In the genomic region with DNA sequence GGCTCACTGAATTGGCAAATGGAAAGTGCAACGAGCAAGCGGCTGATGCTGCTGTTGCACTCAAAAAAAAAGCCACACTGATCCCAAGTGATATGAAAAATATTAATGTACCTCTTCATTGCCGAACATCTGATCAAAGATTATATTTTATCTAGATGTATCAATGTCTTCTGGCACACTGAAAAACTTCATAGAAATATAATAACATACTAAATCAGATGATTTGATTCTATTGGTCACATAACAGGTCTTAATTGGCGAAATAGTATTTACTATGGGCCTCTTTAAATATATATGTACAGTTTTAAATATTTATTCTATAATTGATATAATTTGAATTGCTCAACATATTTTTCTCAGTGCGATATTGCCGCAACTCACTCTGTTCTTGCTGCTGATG, we compare ENCODE assay signal across 3 fruit fly cellular contexts.
A peak's percentile ranks its signal among the peaks of the same experiment; 100 is the strongest.
TF ChIP-seq lines count a peak whose summit lies in the region.

No protein-coding gene starts in this region.

- TF ChIP-seq CTCF in whole organism, embryonic (GFP tag; optimal IDR thresholded peaks at IDR 0.05; lab: Kevin White, UChicago): no peak

TF ChIP-seq in whole organism, embryonic, 481 proteins besides CTCF, POLR2A, EP300 and RAD21:
- TF ChIP-seq bsh (GFP tag; optimal IDR thresholded peaks at IDR 0.05; lab: Kevin White, UChicago) (peak; percentile 34 to 58), Ets65A (GFP tag; lab: Kevin White, UChicago) (no peak), Fer2 (tag; optimal IDR thresholded peaks at IDR 0.05; lab: Kevin White, UChicago) (no peak), CG31441 (GFP tag; IDR thresholded peaks at IDR 0.05; lab: Robert Waterston, UW) (0 out of 2 replicates have a peak, but pooled peaks have one; percentile 14), Oli (tag; optimal IDR thresholded peaks at IDR 0.05; lab: Kevin White, UChicago) (peak; percentile 1), gem (tag; optimal IDR thresholded peaks at IDR 0.05; lab: Kevin White, UChicago) (peak; percentile 27), phol (tag; optimal IDR thresholded peaks at IDR 0.05; lab: Kevin White, UChicago) (peak; percentile 2), Drgx (GFP tag; IDR thresholded peaks at IDR 0.05; lab: Robert Waterston, UW) (peak; percentile 51; the same call in 1 of the 2 replicates), Blimp-1 (GFP tag; optimal IDR thresholded peaks at IDR 0.05; lab: Kevin White, UChicago) (peak; percentile 19), Sox102F (GFP tag; optimal IDR thresholded peaks at IDR 0.05; lab: Kevin White, UChicago) (peak; percentile 36), CG13296 (GFP tag; optimal IDR thresholded peaks at IDR 0.05; lab: Kevin White, UChicago) (no peak), CG11504 (tag; optimal IDR thresholded peaks at IDR 0.05; lab: Kevin White, UChicago) (peak; percentile 6), CG10979 (tag; optimal IDR thresholded peaks at IDR 0.05; lab: Kevin White, UChicago) (peak; percentile 6)

TF ChIP-seq in whole organism, prepupa, 60 proteins besides CTCF, POLR2A, EP300 and RAD21 (continues in another document):
- TF ChIP-seq CG9139 (GFP tag; optimal IDR thresholded peaks at IDR 0.05; lab: Kevin White, UChicago) (no peak), CG3032 (tag; optimal IDR thresholded peaks at IDR 0.05; lab: Kevin White, UChicago) (peak; percentile 3), spab (GFP tag; optimal IDR thresholded peaks at IDR 0.05; lab: Kevin White, UChicago) (no peak), salr (GFP tag; optimal IDR thresholded peaks at IDR 0.05; lab: Kevin White, UChicago) (peak in 1 of 2 experiments; percentile 71), cyc (GFP tag; optimal IDR thresholded peaks at IDR 0.05; lab: Kevin White, UChicago) (no peak), vri (GFP tag; optimal IDR thresholded peaks at IDR 0.05; lab: Kevin White, UChicago) (no peak), CG6276 (GFP tag; optimal IDR thresholded peaks at IDR 0.05; lab: Kevin White, UChicago) (peak; percentile 65), CG3919 (GFP tag; optimal IDR thresholded peaks at IDR 0.05; lab: Kevin White, UChicago) (peak; percentile 52), acj6 (GFP tag; optimal IDR thresholded peaks at IDR 0.05; lab: Kevin White, UChicago) (peak; percentile 61), Eip75B (GFP tag; optimal IDR thresholded peaks at IDR 0.05; lab: Kevin White, UChicago) (peak; percentile 22), CG15336 (GFP tag; IDR thresholded peaks at IDR 0.05; lab: Robert Waterston, UW) (peak; percentile 52), Gug (GFP tag; IDR thresholded peaks at IDR 0.05; lab: Robert Waterston, UW) (no peak), CG7368 (GFP tag; optimal IDR thresholded peaks at IDR 0.05; lab: Kevin White, UChicago) (no peak), CG6854 (GFP tag; optimal IDR thresholded peaks at IDR 0.05; lab: Kevin White, UChicago) (no peak), Sox14 (GFP tag; optimal IDR thresholded peaks at IDR 0.05; lab: Kevin White, UChicago) (peak; percentile 38), CG31627 (GFP tag; optimal IDR thresholded peaks at IDR 0.05; lab: Kevin White, UChicago) (no peak), Blimp-1 (GFP tag; optimal IDR thresholded peaks at IDR 0.05; lab: Kevin White, UChicago) (no peak), Met (GFP tag; optimal IDR thresholded peaks at IDR 0.05; lab: Kevin White, UChicago) (no peak), fd85E (GFP tag; optimal IDR thresholded peaks at IDR 0.05; lab: Kevin White, UChicago) (no peak), topi (GFP tag; optimal IDR thresholded peaks at IDR 0.05; lab: Kevin White, UChicago) (no peak), Ets96B (tag; optimal IDR thresholded peaks at IDR 0.05; lab: Kevin White, UChicago) (peak; percentile 1), dsx (GFP tag; optimal IDR thresholded peaks at IDR 0.05; lab: Kevin White, UChicago; ENCODE audit: poor library complexity, severe bottlenecking) (no peak), Lpt (GFP tag; optimal IDR thresholded peaks at IDR 0.05; lab: Kevin White, UChicago) (peak; percentile 42), Sox15 (GFP tag; optimal IDR thresholded peaks at IDR 0.05; lab: Kevin White, UChicago) (no peak), lz (GFP tag; optimal IDR thresholded peaks at IDR 0.05; lab: Kevin White, UChicago) (no peak), Hr38 (GFP tag; optimal IDR thresholded peaks at IDR 0.05; lab: Kevin White, UChicago) (no peak), Eip93F (GFP tag; optimal IDR thresholded peaks at IDR 0.05; lab: Kevin White, UChicago) (no peak), net (GFP tag; optimal IDR thresholded peaks at IDR 0.05; lab: Kevin White, UChicago) (peak; percentile 37), CG8632 (GFP tag; optimal IDR thresholded peaks at IDR 0.05; lab: Kevin White, UChicago) (no peak), achi (GFP tag; optimal IDR thresholded peaks at IDR 0.05; lab: Kevin White, UChicago) (peak; percentile 63), svp (GFP tag; lab: Kevin White, UChicago) (no peak), dac (GFP tag; optimal IDR thresholded peaks at IDR 0.05; lab: Kevin White, UChicago) (peak; percentile 4), Hr39 (GFP tag; optimal IDR thresholded peaks at IDR 0.05; lab: Kevin White, UChicago) (no peak), CG6163 (GFP tag; IDR thresholded peaks at IDR 0.05; lab: Robert Waterston, UW) (0 out of 3 replicates have a peak, but pooled peaks have one; percentile 12), Sox102F (GFP tag; optimal IDR thresholded peaks at IDR 0.05; lab: Kevin White, UChicago) (no peak), Eip78C (GFP tag; lab: Kevin White, UChicago) (peak; percentile 76), fkh (GFP tag; optimal IDR thresholded peaks at IDR 0.05; lab: Kevin White, UChicago) (no peak), CG6792 (GFP tag; optimal IDR thresholded peaks at IDR 0.05; lab: Kevin White, UChicago) (no peak)

TF ChIP-seq in whole organism, pupa, 21 proteins besides CTCF, POLR2A, EP300 and RAD21:
- no peak for TF ChIP-seq CG13204 (GFP tag; optimal IDR thresholded peaks at IDR 0.05; lab: Kevin White, UChicago)
- peak; percentile 84 for TF ChIP-seq CG8301 (tag; optimal IDR thresholded peaks at IDR 0.05; lab: Kevin White, UChicago)
- no peak for TF ChIP-seq rn (GFP tag; IDR thresholded peaks at IDR 0.05; lab: Robert Waterston, UW)
- 0 out of 2 replicates have a peak, but pooled peaks have one; percentile 15 for TF ChIP-seq CG32121 (GFP tag; IDR thresholded peaks at IDR 0.05; lab: Robert Waterston, UW)
- no peak for TF ChIP-seq D1 (tag; optimal IDR thresholded peaks at IDR 0.05; lab: Kevin White, UChicago)
- TF ChIP-seq CG9948 (tag; optimal IDR thresholded peaks at IDR 0.05; lab: Kevin White, UChicago): peak; percentile 52
- TF ChIP-seq CG10348 (GFP tag; IDR thresholded peaks at IDR 0.05; lab: Robert Waterston, UW): no peak
- TF ChIP-seq CG14655 (GFP tag; optimal IDR thresholded peaks at IDR 0.05; lab: Kevin White, UChicago): peak; percentile 89
- TF ChIP-seq CG15710 (tag; optimal IDR thresholded peaks at IDR 0.05; lab: Kevin White, UChicago): no peak
- no peak for TF ChIP-seq Ets98B (GFP tag; IDR thresholded peaks at IDR 0.05; lab: Robert Waterston, UW)
- TF ChIP-seq gl (tag; optimal IDR thresholded peaks at IDR 0.05; lab: Kevin White, UChicago): no peak
- no peak for TF ChIP-seq CG8159 (tag; optimal IDR thresholded peaks at IDR 0.05; lab: Kevin White, UChicago)
- TF ChIP-seq Pif1B (GFP tag; optimal IDR thresholded peaks at IDR 0.05; lab: Kevin White, UChicago): peak; percentile 20
- peak; percentile 37 for TF ChIP-seq CG17806 (tag; optimal IDR thresholded peaks at IDR 0.05; lab: Kevin White, UChicago)
- TF ChIP-seq fd96Ca (GFP tag; IDR thresholded peaks at IDR 0.05; lab: Robert Waterston, UW): no peak
- 0 out of 2 replicates have a peak, but pooled peaks have one; percentile 38 for TF ChIP-seq CG12605 (GFP tag; IDR thresholded peaks at IDR 0.05; lab: Robert Waterston, UW)
- no peak for TF ChIP-seq EcR (GFP tag; optimal IDR thresholded peaks at IDR 0.05; lab: Kevin White, UChicago)
- no peak for TF ChIP-seq CG34367 (tag; optimal IDR thresholded peaks at IDR 0.05; lab: Kevin White, UChicago)
- TF ChIP-seq Pif1A (GFP tag; optimal IDR thresholded peaks at IDR 0.05; lab: Kevin White, UChicago): peak; percentile 37
